Fruit fly (Drosophila melanogaster) whole organism, larva: ENCODE results near the gene Sil1.

Source experiments
- noc ChIP-seq: fragments of 200-800 bp; sonication (Bioruptor generic); optimal IDR thresholded peaks from 3 replicates; lab custom pipeline; 2019; ENCODE audit warnings: missing biosample characterization, mild to moderate bottlenecking, missing genetic modification characterization, moderate library complexity

Sil1 gene

DNA sequence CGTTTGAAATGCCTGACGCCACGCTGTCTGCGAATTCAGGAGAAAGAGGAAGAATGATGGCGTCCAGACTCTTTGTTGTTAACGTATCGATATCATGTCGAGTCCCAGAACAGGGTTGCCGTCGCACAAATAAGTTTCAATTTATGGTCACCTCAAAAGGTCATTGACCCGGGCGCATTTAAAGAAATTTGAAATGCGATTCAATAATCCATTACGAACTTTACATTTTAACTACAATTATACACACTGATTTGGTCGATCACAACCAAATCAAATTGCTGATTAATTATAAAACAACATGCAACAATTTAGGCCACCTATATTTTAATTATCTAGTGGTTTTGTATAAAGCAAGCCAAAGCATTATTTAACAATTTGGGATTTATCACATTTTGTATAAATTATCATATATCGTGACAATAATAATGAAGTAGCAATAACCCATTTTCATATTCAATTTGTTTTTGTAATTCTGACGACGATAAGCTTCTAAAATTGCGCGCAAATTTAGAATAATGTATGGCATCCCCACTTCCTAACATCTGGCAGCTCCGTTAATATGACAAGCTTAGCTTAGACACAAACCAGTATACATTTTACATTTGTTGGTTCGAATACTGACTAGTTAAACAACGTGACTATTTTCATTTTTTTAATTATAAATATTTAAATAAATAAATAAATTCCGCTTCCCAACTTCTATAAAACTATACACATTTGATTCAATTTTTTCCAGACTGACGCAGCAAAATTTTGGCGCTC is 9.9 kb upstream of the Sil1 start, which contains the start of gene bam:
TSS of gene bam (minus strand) at position 58 of the 762 bp plus-strand sequence.
- no peak for TF ChIP-seq noc (tag; lab: Kevin White, UChicago)

DNA sequence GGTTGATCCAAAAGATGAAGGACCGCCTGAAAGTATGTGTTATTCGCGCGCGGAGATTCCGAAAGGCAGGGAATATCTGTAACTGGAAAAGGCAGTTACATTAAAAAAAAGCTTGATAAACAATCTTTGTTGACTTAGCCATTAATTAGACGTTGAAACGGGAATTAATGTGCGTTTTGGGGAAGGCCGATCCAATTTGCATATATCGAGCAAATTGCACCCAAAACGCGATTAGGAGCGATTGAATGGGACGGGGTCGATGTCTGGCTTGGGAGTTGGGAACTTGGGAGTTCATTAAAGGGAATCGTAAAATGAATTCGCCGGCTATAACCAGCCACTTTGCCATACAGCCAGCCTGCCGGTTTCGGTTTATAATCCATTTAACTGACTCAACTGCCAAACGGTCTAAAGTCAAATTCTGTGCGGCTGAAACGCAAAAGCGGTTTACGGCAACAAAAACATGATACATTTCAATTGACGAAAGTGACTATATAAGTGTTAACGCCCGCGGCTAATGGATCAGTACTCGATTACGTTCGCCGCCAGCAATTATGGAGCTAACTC is 6.3 kb upstream of the Sil1 start, which contains the start of gene CG11854:
TSS of gene CG11854 (plus strand) at position 514 of the 564 bp plus-strand sequence.
- TF ChIP-seq noc (tag; lab: Kevin White, UChicago): no peak

DNA sequence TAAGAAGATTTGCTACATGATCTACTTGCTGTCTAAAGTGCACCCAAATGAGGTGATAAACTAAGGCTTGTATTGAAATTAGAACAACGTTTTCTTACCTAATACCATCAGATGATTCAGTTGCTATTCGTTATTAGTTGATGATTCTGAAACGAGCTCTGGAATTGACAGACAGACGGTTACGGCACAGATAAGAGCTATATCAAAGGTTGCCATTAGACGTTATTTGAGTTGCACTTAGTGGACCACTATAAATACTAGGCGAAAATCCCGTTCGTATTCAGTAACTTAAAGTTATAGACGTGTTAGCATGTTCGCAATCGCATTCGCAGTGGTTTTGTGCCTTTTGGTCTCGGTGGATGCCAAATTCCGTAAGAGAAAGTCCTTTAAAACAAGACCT is 4.6 kb upstream of the Sil1 start, which contains the start of gene to:
TSS of gene to (plus strand) at position 301 of the 400 bp plus-strand sequence.
- no peak for TF ChIP-seq noc (tag; lab: Kevin White, UChicago)

DNA sequence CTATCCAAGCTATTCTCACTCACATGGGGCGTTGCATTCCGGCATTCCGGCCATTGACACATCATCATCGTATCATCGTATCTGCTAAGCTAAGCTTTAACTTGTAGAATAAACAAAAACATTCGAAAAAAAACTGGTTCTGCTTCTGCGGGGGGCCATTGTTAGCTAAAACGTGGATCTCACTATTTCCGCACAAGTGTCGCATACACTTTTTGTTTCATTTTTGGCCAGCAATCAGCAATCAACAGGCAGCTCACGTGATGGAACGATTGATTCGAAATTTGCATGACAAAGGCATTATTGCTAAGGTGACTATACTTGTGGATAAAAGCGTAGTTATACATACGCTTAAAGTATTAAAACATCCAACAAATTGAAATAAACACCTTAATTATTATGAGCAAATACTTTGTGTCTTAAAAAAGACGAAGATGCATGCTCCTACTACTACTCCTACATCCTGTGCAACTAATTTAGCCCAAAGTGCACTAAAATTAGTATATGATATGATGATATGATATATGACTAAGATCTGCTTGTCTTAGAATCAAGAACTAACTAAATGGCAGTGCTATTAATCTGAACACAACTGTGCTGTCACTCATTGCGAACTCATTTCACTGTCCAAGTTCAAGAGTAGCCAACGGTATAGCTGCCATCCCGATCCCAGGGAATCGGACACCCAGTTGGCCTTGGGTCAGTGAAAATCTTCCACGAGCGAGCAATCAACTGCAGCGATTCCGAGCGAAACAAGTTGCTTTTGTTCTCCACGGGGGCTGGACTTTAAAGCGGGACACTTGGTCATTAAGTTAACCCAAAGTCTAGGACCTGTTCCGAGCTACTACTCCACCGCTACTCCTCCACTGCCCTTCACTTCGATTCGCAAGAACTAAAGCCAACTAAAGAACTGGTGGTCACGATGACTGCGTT is 3.7 kb upstream of the Sil1 start:
- no peak for TF ChIP-seq noc (tag; lab: Kevin White, UChicago)

DNA sequence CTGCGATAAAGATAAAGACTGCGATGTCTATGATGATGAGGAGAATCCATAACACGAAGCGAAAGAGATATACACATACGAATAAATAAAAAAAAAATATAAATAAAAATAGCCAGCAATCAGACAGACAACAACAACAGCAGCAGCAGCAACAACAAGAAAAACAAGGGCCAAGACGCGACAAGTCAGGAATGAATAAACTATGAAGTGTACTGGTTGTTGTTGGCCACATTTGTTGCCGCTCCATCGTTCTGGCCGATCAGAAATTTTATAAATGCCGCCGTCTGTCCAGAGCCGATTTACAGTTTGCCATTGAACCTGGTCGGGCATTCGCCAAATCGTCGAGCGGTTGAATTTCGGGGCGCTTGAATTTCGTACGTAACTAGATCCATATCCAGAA is 2.0 kb upstream of the Sil1 start, which contains the start of gene Jhbp7:
TSS of gene Jhbp7 (plus strand) at position 301 of the 400 bp plus-strand sequence.
- no peak for TF ChIP-seq noc (tag; lab: Kevin White, UChicago)

DNA sequence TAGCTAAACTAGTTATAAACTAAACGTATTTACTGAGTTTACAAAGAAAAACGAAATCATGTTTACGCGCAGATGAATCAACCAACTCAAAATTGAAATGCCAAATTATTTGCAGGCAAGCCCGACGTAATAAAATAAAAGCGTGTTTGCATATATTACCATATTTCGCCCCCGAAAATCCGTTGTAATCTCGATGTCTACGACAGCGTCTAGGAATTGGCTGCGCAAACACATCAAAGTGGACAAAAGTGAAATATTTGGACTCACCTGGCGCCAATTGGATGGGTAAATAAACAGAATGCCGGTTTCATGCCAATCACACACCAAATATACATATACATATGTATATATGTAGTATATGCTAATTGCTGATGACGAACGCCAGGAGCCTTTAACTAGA is 792 bp upstream of the Sil1 start:
- no peak for TF ChIP-seq noc (tag; lab: Kevin White, UChicago)

DNA sequence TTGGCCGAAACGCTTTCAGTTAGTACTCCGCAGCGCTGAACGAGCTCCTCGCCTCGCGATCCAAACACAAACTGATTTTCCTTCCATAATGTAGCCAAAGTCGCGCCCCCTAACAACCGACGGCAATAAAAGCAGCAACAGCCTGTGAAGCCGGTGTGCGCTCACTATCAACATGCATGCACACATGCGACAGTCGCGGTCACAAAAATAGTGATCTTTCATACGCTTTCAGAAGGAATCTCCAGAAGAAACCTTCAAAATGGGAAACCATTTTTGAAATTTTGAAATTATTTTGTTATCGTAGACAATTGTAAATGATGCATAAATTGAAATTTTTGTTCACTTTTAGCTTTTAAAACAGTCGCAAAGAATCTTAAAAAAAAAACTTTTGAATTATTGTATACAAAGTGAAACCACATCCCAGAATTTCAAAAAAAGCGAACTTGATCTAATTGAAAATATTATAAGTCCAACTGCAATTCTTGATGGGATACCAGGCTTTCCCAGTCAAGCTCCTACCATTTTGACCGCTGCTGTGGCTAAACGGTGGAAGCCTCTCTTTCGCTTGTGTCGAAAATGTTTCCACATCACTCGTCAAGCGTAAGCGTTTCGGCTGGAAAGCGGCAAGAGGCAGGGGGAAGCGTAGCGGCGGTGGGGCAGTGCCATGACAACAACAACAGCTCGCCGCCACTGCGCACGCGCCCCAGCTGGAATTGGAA is 2.9 kb downstream of the Sil1 start, which contains the start of gene Cad96Cb:
TSS of gene Cad96Cb (minus strand) at position 51 of the 719 bp plus-strand sequence.
- no peak for TF ChIP-seq noc (tag; lab: Kevin White, UChicago)

DNA sequence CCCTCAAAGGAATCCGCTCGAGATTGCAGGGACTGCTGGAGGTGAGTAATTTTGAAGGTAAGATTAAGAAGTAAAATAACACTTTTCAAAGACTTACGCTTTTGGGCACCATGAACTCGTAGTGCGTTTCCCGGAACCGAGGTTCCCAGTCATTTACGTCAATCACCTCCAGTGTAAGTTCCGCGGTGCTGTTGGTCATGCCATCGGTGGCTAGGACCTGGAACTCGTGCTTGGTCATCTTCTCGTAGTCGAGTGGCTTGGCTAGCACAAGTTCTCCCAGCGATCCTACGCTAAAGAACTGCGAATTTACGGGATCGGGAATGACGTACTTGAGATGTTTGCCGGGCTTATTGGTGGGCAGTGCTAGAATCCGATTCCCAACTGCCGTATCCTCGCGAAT is 9.8 kb downstream of the Sil1 start:
- TF ChIP-seq noc (tag; lab: Kevin White, UChicago): no peak

DNA sequence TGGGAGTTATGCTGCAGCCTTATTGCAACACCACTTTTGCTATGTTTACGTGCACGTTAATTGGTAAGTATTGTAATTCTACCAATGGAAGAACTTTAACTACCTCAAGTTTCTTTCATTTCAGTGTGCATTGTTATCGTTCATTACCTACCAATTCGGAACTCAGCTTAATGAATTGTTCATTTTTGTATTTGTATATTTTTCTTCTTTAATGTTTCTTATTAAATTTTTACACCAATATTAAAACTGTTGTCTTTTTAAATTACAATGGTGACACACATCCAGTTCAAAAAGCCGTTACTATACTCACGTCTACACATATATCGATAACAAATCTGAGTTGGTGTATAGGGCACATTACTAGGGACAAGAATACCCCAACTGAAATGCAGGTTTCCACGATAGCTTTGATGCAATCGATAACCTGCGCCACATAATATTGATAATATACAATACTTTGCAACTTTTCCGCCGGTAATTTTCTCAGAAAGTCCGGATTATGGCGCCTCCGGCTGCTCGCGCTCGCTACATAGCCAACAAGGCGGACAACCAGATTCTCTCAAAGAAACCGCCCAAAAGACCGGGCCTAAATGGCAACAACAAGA is 14.0 kb downstream of the Sil1 start, which contains the start of gene Alg9:
TSS of gene Alg9 (plus strand) at position 387 of the 605 bp plus-strand sequence.
- TF ChIP-seq noc (tag; lab: Kevin White, UChicago): no peak

DNA sequence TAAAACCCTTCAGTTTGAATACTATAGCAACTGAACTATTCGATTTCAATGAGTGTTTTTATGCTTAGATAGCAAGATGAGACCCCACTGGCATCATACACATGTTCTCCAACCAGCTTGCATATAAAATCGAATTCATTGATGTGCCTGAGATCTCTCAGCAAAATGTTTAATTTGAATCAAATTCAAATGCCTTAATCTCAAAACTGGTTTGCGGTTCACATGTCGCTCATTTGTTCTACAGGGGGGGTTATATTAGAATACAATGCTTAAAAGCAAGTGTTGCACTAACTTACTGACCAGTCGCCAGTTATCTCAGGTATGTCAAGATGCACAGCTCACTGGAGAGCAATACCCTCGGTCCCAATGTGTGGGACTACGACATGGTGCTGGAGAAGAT is 16.3 kb downstream of the Sil1 start, which contains the start of gene CG31103:
TSS of gene CG31103 (plus strand) at position 301 of the 400 bp plus-strand sequence.
- TF ChIP-seq noc (tag; lab: Kevin White, UChicago): no peak

DNA sequence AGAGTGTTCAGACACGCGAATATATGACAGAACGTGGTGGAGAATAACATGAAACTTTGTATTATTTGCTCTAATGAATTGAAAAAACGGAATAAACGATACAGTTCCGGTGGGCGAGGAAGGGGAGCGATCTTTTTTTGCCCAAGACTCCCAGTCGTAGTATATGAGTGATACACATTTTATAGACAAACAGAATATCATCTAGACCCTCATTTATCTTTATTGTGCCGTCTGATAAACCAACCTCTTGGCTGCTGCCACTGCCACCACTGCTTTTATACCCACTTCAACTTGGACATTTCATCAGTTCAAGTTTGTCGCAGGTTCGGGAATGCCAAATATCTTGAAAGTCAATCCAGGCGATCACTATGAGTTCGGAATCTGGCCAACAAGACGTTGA is 19.3 kb downstream of the Sil1 start, which contains the start of gene CG31106:
TSS of gene CG31106 (plus strand) at position 301 of the 400 bp plus-strand sequence.
- TF ChIP-seq noc (tag; lab: Kevin White, UChicago): no peak

DNA sequence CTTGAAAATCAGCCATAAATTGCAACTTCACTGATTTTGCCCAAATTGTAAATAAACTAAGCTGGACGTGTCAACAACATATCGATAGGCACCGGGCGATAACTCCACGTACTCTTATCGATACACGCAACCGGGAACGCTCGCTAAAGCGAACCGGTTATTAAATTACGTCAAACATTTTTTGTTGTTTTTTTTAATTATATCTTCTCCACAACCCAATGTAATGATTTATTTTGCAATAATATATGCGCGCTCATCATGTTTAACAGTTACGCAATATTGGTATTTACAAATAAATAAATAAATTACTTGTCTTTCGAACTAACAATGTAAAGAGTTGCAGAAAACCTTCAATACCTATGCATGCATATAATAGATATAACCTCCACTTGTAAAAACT is 20.2 kb downstream of the Sil1 start, which contains the start of gene Saysd1:
TSS of gene Saysd1 (minus strand) at position 66 of the 400 bp plus-strand sequence.
- TF ChIP-seq noc (tag; lab: Kevin White, UChicago): peak; percentile 64

DNA sequence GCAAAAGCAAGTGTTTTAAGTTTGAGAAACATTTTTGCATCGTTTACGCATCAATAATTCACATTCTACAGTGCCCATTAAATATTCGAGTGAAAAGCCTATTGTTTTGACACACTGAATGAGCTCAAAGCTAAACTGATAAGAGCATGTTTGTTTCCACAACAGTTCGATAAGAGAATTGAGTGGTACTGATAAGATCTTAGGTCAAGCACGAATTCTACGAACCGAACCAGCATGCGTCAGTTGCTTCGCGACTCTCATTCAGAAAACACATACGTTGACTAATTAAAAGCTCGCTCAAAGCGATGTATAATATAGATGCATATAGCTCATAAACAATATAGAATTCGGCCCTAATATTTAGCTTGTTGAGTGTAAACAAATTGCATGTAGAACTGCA is 26.1 kb downstream of the Sil1 start:
- no peak for TF ChIP-seq noc (tag; lab: Kevin White, UChicago)

DNA sequence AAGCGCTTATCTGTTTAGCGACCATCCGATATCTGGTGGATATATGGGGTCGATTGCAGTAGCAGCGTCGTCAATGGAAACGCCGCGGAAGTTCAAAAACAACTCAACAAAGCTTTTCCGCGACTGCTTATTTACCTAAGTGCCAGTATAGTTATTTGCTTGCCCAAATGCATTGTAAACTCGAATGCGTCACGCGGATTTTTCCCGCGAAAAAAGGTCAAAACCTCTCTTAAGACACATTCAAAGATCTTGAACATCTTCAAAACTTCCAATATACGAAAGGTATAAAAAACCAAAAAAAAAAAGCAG is 26.6 kb downstream of the Sil1 start:
- TF ChIP-seq noc (tag; lab: Kevin White, UChicago): no peak
